Fruit fly (Drosophila melanogaster) whole organism: ENCODE data around the gene CG4318.

Experiments used
- CG8478 ChIP-seq: fragments of >200 bp; optimal IDR thresholded peaks from 2 replicates; lab custom pipeline; 2018; ENCODE audit warnings: inconsistent platforms
- pan ChIP-seq: fragments of >200 bp; optimal IDR thresholded peaks from 2 replicates; lab custom pipeline; 2017
- psq ChIP-seq: fragments of >200 bp; optimal IDR thresholded peaks from 2 replicates; lab custom pipeline; 2017

- TF ChIP-seq psq (lab: Kevin White, UChicago) (no peak), pan (lab: Kevin White, UChicago) (no peak), CG8478 (lab: Kevin White, UChicago) (no peak)
These were observed 38.1 kb downstream of the CG4318 start for dm6 chrX:13116438-13117243.
